Fruit fly (Drosophila melanogaster) whole organism, embryonic: Measurements from ENCODE around the gene CG32554.

ENCODE experiments used
- Antp ChIP-seq: fragments of 200-800 bp; sonication (Bioruptor generic); optimal IDR thresholded peaks from 3 replicates; lab custom pipeline; 2016; ENCODE audit warnings: missing biosample characterization, missing genetic modification characterization
- CG10565 ChIP-seq: fragments of 200-800 bp; sonication (Bioruptor generic); optimal IDR thresholded peaks from 3 replicates; lab custom pipeline; 2016; ENCODE audit warnings: missing biosample characterization, mild to moderate bottlenecking, missing genetic modification characterization
- CG15514 ChIP-seq: fragments of 200-800 bp; sonication (Bioruptor generic); optimal IDR thresholded peaks from 3 replicates; lab custom pipeline; 2017; ENCODE audit warnings: missing biosample characterization, missing genetic modification characterization, mild to moderate bottlenecking, moderate library complexity, missing genetic modification reagents
- CG3163 ChIP-seq: fragments of 200-800 bp; sonication (Bioruptor generic); optimal IDR thresholded peaks from 3 replicates; lab custom pipeline; 2016; ENCODE audit warnings: missing biosample characterization, missing genetic modification characterization
- CG4360 ChIP-seq: fragments of 200-800 bp; sonication (Bioruptor generic); IDR thresholded peaks from 2 replicates; pipeline ENCODE4 v1.3.6; 2022; ENCODE audit warnings: missing biosample characterization, missing genetic modification characterization
- CG4424 ChIP-seq: fragments of 200-800 bp; sonication (Bioruptor generic); optimal IDR thresholded peaks from 3 replicates; lab custom pipeline; 2016; ENCODE audit warnings: missing biosample characterization, missing genetic modification characterization
- CG4707 ChIP-seq: fragments of 200-800 bp; sonication (Bioruptor generic); optimal IDR thresholded peaks from 2 replicates; lab custom pipeline; 2018; ENCODE audit warnings: missing biosample characterization, mild to moderate bottlenecking, missing genetic modification characterization, moderate library complexity
- CG9215 ChIP-seq: fragments of 200-800 bp; sonication (Bioruptor generic); IDR thresholded peaks from 2 replicates; pipeline ENCODE4 v1.3.6; 2022; ENCODE audit warnings: missing biosample characterization, missing genetic modification characterization
- ase ChIP-seq: fragments of 200-800 bp; sonication (Bioruptor generic); IDR thresholded peaks from 3 replicates; pipeline ENCODE4 v1.3.6; 2022; ENCODE audit warnings: missing biosample characterization, missing genetic modification characterization
- btn ChIP-seq: fragments of 200-800 bp; sonication (Bioruptor generic); optimal IDR thresholded peaks from 2 replicates; lab custom pipeline; 2016; ENCODE audit warnings: missing biosample characterization, missing genetic modification characterization
- otp ChIP-seq: fragments of 200-800 bp; sonication (Bioruptor generic); IDR thresholded peaks from 3 replicates; pipeline ENCODE4, ENCODE4 v1.3.6; 2022; ENCODE audit warnings: missing biosample characterization, missing genetic modification characterization
- slp2 ChIP-seq: fragments of 200-800 bp; sonication (Bioruptor generic); optimal IDR thresholded peaks from 2 replicates; lab custom pipeline; 2016; ENCODE audit warnings: missing biosample characterization, missing genetic modification characterization
- ttk ChIP-seq: fragments of 200-800 bp; sonication (Bioruptor generic); IDR thresholded peaks from 2 replicates; pipeline ENCODE4 v2.1.2; 2022; ENCODE audit warnings: missing biosample characterization, missing genetic modification characterization
- unc-4 ChIP-seq: fragments of 200-800 bp; sonication (Bioruptor generic); IDR thresholded peaks from 2 replicates; pipeline ENCODE4 v1.3.6; 2022; ENCODE audit warnings: missing biosample characterization, missing genetic modification characterization; ENCODE audit not compliant: partially characterized antibody

dm6 chrX:17806973-17807372, 45.5 kb downstream of the CG32554 start:
- TF ChIP-seq CG15514 (no peak), otp (GFP tag; lab: Robert Waterston, UW) (no peak), Antp (GFP tag; lab: Kevin White, UChicago) (no peak), slp2 (GFP tag; lab: Kevin White, UChicago) (no peak), btn (GFP tag; lab: Kevin White, UChicago) (no peak), CG10565 (GFP tag; lab: Kevin White, UChicago) (no peak), ttk (GFP tag; lab: Robert Waterston, UW) (no peak), CG4707 (no peak), CG3163 (no peak), CG4360 (no peak), unc-4 (GFP tag; lab: Robert Waterston, UW) (no peak), ase (GFP tag; lab: Robert Waterston, UW) (no peak), CG9215 (no peak), CG4424 (GFP tag; lab: Kevin White, UChicago) (no peak)
